Fruit fly (Drosophila melanogaster) whole organism, embryonic: Measurements from ENCODE around the gene msps.

ENCODE experiments used
- Aef1 ChIP-seq: fragments of 200-800 bp; sonication (Bioruptor generic); IDR thresholded peaks from 3 replicates; pipeline ENCODE4 v1.3.6; 2022; ENCODE audit warnings: missing biosample characterization, missing genetic modification characterization
- Blimp-1 ChIP-seq: fragments of 200-800 bp; sonication (Bioruptor generic); optimal IDR thresholded peaks from 3 replicates; lab custom pipeline; 2018; ENCODE audit warnings: missing biosample characterization, missing genetic modification characterization, mild to moderate bottlenecking, moderate library complexity, missing genetic modification reagents
- CG11504 ChIP-seq: fragments of 200-800 bp; sonication (Bioruptor generic); optimal IDR thresholded peaks from 3 replicates; lab custom pipeline; 2019; ENCODE audit warnings: missing biosample characterization, mild to moderate bottlenecking, missing genetic modification characterization, moderate library complexity
- CG11560 ChIP-seq: fragments of 200-800 bp; sonication (Bioruptor generic); IDR thresholded peaks from 3 replicates; pipeline ENCODE4 v1.3.6; 2022; ENCODE audit warnings: missing biosample characterization, missing genetic modification characterization
- CG12744 ChIP-seq: fragments of 200-800 bp; sonication (Bioruptor generic); optimal IDR thresholded peaks from 2 replicates; lab custom pipeline; 2016; ENCODE audit warnings: missing biosample characterization, missing genetic modification characterization
- CG14710 ChIP-seq: fragments of 200-800 bp; sonication (Bioruptor generic); optimal IDR thresholded peaks from 3 replicates; lab custom pipeline; 2019; ENCODE audit warnings: missing biosample characterization, mild to moderate bottlenecking, missing genetic modification characterization, moderate library complexity
- CG14965 ChIP-seq: fragments of 200-800 bp; sonication (Bioruptor generic); optimal IDR thresholded peaks from 2 replicates; lab custom pipeline; 2016; ENCODE audit warnings: missing biosample characterization, missing genetic modification characterization, borderline replicate concordance
- CG15696 ChIP-seq: fragments of 200-800 bp; sonication (Bioruptor generic); optimal IDR thresholded peaks from 2 replicates; lab custom pipeline; 2019; ENCODE audit warnings: missing biosample characterization, mild to moderate bottlenecking, missing genetic modification characterization, moderate library complexity
- CG17328 ChIP-seq: fragments of 200-800 bp; sonication (Bioruptor generic); IDR thresholded peaks from 2 replicates; pipeline ENCODE4 v1.3.6; 2022; ENCODE audit warnings: missing biosample characterization, missing genetic modification characterization
- CG18011 ChIP-seq: fragments of 200-800 bp; sonication (Bioruptor generic); optimal IDR thresholded peaks from 2 replicates; lab custom pipeline; 2017; ENCODE audit warnings: missing biosample characterization, missing genetic modification characterization, mild to moderate bottlenecking, moderate library complexity, missing genotype
- CG2199 ChIP-seq: fragments of 200-800 bp; sonication (Bioruptor generic); IDR thresholded peaks from 3 replicates; pipeline ENCODE4 v1.3.6; 2022; ENCODE audit warnings: missing biosample characterization, missing genetic modification characterization
- CG30403 ChIP-seq: fragments of 200-800 bp; sonication (Bioruptor generic); optimal IDR thresholded peaks from 3 replicates; lab custom pipeline; 2016; ENCODE audit warnings: missing biosample characterization, missing genetic modification characterization
- CG31365 ChIP-seq: fragments of 200-800 bp; sonication (Bioruptor generic); optimal IDR thresholded peaks from 2 replicates; lab custom pipeline; 2018; ENCODE audit warnings: missing biosample characterization, mild to moderate bottlenecking, missing genetic modification characterization
- CG31441 ChIP-seq: fragments of 200-800 bp; sonication (Bioruptor generic); IDR thresholded peaks from 2 replicates; pipeline ENCODE4 v1.3.6; 2022; ENCODE audit warnings: missing biosample characterization, missing genetic modification characterization
- CG32532 ChIP-seq: fragments of 200-800 bp; sonication (Bioruptor generic); IDR thresholded peaks from 2 replicates; pipeline ENCODE4 v1.3.6; 2022; ENCODE audit warnings: missing biosample characterization, missing genetic modification characterization
- CG3995 ChIP-seq: fragments of 200-800 bp; sonication (Bioruptor generic); optimal IDR thresholded peaks from 3 replicates; lab custom pipeline; 2016; ENCODE audit warnings: missing biosample characterization, missing genetic modification characterization
- CG4424 ChIP-seq: fragments of 200-800 bp; sonication (Bioruptor generic); optimal IDR thresholded peaks from 3 replicates; lab custom pipeline; 2016; ENCODE audit warnings: missing biosample characterization, missing genetic modification characterization
- CG4617 ChIP-seq: fragments of 200-800 bp; sonication (Bioruptor generic); optimal IDR thresholded peaks from 3 replicates; lab custom pipeline; 2016; ENCODE audit warnings: missing biosample characterization, missing genetic modification characterization, borderline replicate concordance
- CG4707 ChIP-seq: fragments of 200-800 bp; sonication (Bioruptor generic); optimal IDR thresholded peaks from 2 replicates; lab custom pipeline; 2018; ENCODE audit warnings: missing biosample characterization, mild to moderate bottlenecking, missing genetic modification characterization, moderate library complexity
- CG4854 ChIP-seq: fragments of 200-800 bp; sonication (Bioruptor generic); optimal IDR thresholded peaks from 2 replicates; lab custom pipeline; 2016; ENCODE audit warnings: missing biosample characterization, missing genetic modification characterization, inconsistent platforms
- CG6683 ChIP-seq: fragments of 200-800 bp; sonication (Bioruptor generic); optimal IDR thresholded peaks from 2 replicates; lab custom pipeline; 2017; ENCODE audit warnings: missing biosample characterization, mild to moderate bottlenecking, missing genetic modification characterization, missing genetic modification reagents
- CG7963 ChIP-seq: fragments of 200-800 bp; sonication (Bioruptor generic); IDR thresholded peaks from 3 replicates; pipeline ENCODE4 v1.3.6; 2022; ENCODE audit warnings: missing biosample characterization, missing genetic modification characterization; ENCODE audit not compliant: partially characterized antibody
- CG8089 ChIP-seq: fragments of 200-800 bp; sonication (Bioruptor generic); optimal IDR thresholded peaks from 3 replicates; lab custom pipeline; 2016; ENCODE audit warnings: missing biosample characterization, missing genetic modification characterization
- CG8388 ChIP-seq: fragments of 200-800 bp; sonication (Bioruptor generic); optimal IDR thresholded peaks from 2 replicates; lab custom pipeline; 2019; ENCODE audit warnings: missing biosample characterization, mild to moderate bottlenecking, missing genetic modification characterization, moderate library complexity
- CG8765 ChIP-seq: fragments of 200-800 bp; sonication (Bioruptor generic); IDR thresholded peaks from 2 replicates; pipeline ENCODE4 v1.3.6; 2022; ENCODE audit warnings: missing biosample characterization, missing genetic modification characterization
- CG9817 ChIP-seq: fragments of 200-800 bp; sonication (Bioruptor generic); optimal IDR thresholded peaks from 2 replicates; lab custom pipeline; 2018; ENCODE audit warnings: missing biosample characterization, mild to moderate bottlenecking, missing genetic modification characterization, moderate library complexity
- CTCF ChIP-seq: fragments of 200-800 bp; sonication (Bioruptor generic); optimal IDR thresholded peaks from 2 replicates; lab custom pipeline; 2017; ENCODE audit warnings: missing biosample characterization, mild to moderate bottlenecking, missing genetic modification characterization, moderate library complexity
- Ets97D ChIP-seq: fragments of 200-800 bp; sonication (Bioruptor generic); optimal IDR thresholded peaks from 3 replicates; lab custom pipeline; 2016; ENCODE audit warnings: missing biosample characterization, missing genetic modification characterization
- GATAe ChIP-seq: fragments of 200-800 bp; sonication (Bioruptor generic); conservative IDR thresholded peaks from 2 replicates; pipeline ENCODE4 v1.3.6; 2022; ENCODE audit warnings: missing biosample characterization, missing genetic modification characterization
- HLH4C ChIP-seq: fragments of 200-800 bp; sonication (Bioruptor generic); IDR thresholded peaks from 3 replicates; pipeline ENCODE4 v1.3.6; 2022; ENCODE audit warnings: missing biosample characterization, missing genetic modification characterization; ENCODE audit not compliant: partially characterized antibody
- Hr78 ChIP-seq, 2 experiments: fragments of 200-800 bp in 1 of 2; fragments of >200 bp in 1 of 2; sonication (Bioruptor generic) in 1 of 2; optimal IDR thresholded peaks; 2 replicates each; lab custom pipeline; 2017 to 2019; ENCODE audit warnings: missing biosample characterization in 2 of 2, missing genetic modification characterization in 2 of 2, mild to moderate bottlenecking in 1 of 2, moderate library complexity in 1 of 2
- NfI ChIP-seq: fragments of 200-800 bp; sonication (Bioruptor generic); optimal IDR thresholded peaks from 3 replicates; lab custom pipeline; 2018; ENCODE audit warnings: missing biosample characterization, mild to moderate bottlenecking, missing genetic modification characterization, moderate library complexity
- Rx ChIP-seq: fragments of 200-800 bp; sonication (Bioruptor generic); IDR thresholded peaks from 2 replicates; pipeline ENCODE4 v1.3.6; 2022; ENCODE audit warnings: missing biosample characterization, missing genetic modification characterization
- Six4 ChIP-seq: fragments of 200-800 bp; sonication (Bioruptor generic); optimal IDR thresholded peaks from 2 replicates; lab custom pipeline; 2016; ENCODE audit warnings: missing biosample characterization, missing genetic modification characterization
- ase ChIP-seq: fragments of 200-800 bp; sonication (Bioruptor generic); IDR thresholded peaks from 3 replicates; pipeline ENCODE4 v1.3.6; 2022; ENCODE audit warnings: missing biosample characterization, missing genetic modification characterization
- ato ChIP-seq: fragments of 200-800 bp; sonication (Bioruptor generic); IDR thresholded peaks from 2 replicates; pipeline ENCODE4 v1.3.6; 2022; ENCODE audit warnings: missing biosample characterization, missing genetic modification characterization; ENCODE audit not compliant: partially characterized antibody
- bab2 ChIP-seq: fragments of 200-800 bp; sonication (Bioruptor generic); optimal IDR thresholded peaks from 2 replicates; lab custom pipeline; 2016; ENCODE audit warnings: missing biosample characterization, missing genetic modification characterization
- cwo ChIP-seq: fragments of 200-800 bp; sonication (Bioruptor generic); optimal IDR thresholded peaks from 3 replicates; lab custom pipeline; 2017; ENCODE audit warnings: missing biosample characterization, missing genetic modification characterization, mild to moderate bottlenecking, moderate library complexity, missing genetic modification reagents
- dm ChIP-seq: fragments of 200-800 bp; sonication (Bioruptor generic); optimal IDR thresholded peaks from 3 replicates; lab custom pipeline; 2016; ENCODE audit warnings: missing biosample characterization, missing genetic modification characterization
- eve ChIP-seq, 2 experiments: fragments of >200 bp; optimal IDR thresholded peaks; 2 replicates each; lab custom pipeline; 2017; ENCODE audit warnings: missing biosample characterization in 2 of 2, missing genetic modification characterization in 2 of 2
- ewg ChIP-seq: fragments of 200-800 bp; sonication (Bioruptor generic); optimal IDR thresholded peaks from 3 replicates; lab custom pipeline; 2017; ENCODE audit warnings: mild to moderate bottlenecking, missing biosample characterization, missing genetic modification reagents, missing genetic modification characterization
- fd3F ChIP-seq: fragments of 200-800 bp; sonication (Bioruptor generic); optimal IDR thresholded peaks from 2 replicates; lab custom pipeline; 2018; ENCODE audit warnings: missing biosample characterization, mild to moderate bottlenecking, missing genetic modification characterization, moderate library complexity
- grn ChIP-seq: fragments of 200-800 bp; sonication (Bioruptor generic); optimal IDR thresholded peaks from 3 replicates; lab custom pipeline; 2017; ENCODE audit warnings: missing biosample characterization, missing genetic modification characterization
- pita ChIP-seq: fragments of 200-800 bp; sonication (Bioruptor generic); optimal IDR thresholded peaks from 2 replicates; lab custom pipeline; 2017; ENCODE audit warnings: missing biosample characterization, mild to moderate bottlenecking, missing genetic modification characterization
- sens ChIP-seq: fragments of 200-800 bp; sonication (Bioruptor generic); peaks from one replicate; lab custom pipeline; 2016; ENCODE audit warnings: missing biosample characterization, missing genetic modification characterization
- stwl ChIP-seq: fragments of 200-800 bp; sonication (Bioruptor generic); optimal IDR thresholded peaks from 3 replicates; lab custom pipeline; 2018; ENCODE audit warnings: missing biosample characterization, mild to moderate bottlenecking, missing genetic modification characterization, moderate library complexity
- unc-4 ChIP-seq: fragments of 200-800 bp; sonication (Bioruptor generic); IDR thresholded peaks from 2 replicates; pipeline ENCODE4 v1.3.6; 2022; ENCODE audit warnings: missing biosample characterization, missing genetic modification characterization; ENCODE audit not compliant: partially characterized antibody
- unpg ChIP-seq: fragments of 200-800 bp; sonication (Bioruptor generic); optimal IDR thresholded peaks from 3 replicates; lab custom pipeline; 2018; ENCODE audit warnings: missing biosample characterization, mild to moderate bottlenecking, missing genetic modification characterization, moderate library complexity

The msps gene

dm6 chr3R:16042900-16043548 lies 7.6 kb upstream of the msps start, which contains the start of gene Jhbp4:
Gene Jhbp4, plus strand, starts transcription at chr3R:16043498.
- TF ChIP-seq CG18011 (GFP tag; lab: Kevin White, UChicago) = peak; percentile 78
- no peak for TF ChIP-seq eve (GFP tag; optimal IDR thresholded peaks at IDR 0.05; lab: Kevin White, UChicago)
- TF ChIP-seq CG2199 = peak; percentile 88; the same call in 2 of the 3 replicates
- TF ChIP-seq CG4424 (GFP tag; lab: Kevin White, UChicago) = no peak
- peak; percentile 7 for TF ChIP-seq CG11504 (tag; lab: Kevin White, UChicago)
- no peak for TF ChIP-seq CG31441
- TF ChIP-seq Blimp-1 (GFP tag; lab: Kevin White, UChicago) = peak; percentile 22
- TF ChIP-seq CG15696 (tag; lab: Kevin White, UChicago) = no peak
- TF ChIP-seq Hr78 (GFP tag; optimal IDR thresholded peaks at IDR 0.05; lab: Kevin White, UChicago) = no peak
- no peak for TF ChIP-seq CG4707
- TF ChIP-seq CG8388 (GFP tag; lab: Kevin White, UChicago) = no peak
- peak; percentile 76 for TF ChIP-seq CTCF (GFP tag; lab: Kevin White, UChicago)
- TF ChIP-seq dm (GFP tag; lab: Kevin White, UChicago) = no peak
- peak; percentile 11 for TF ChIP-seq stwl (tag; lab: Kevin White, UChicago)
- TF ChIP-seq CG31365 (tag; lab: Kevin White, UChicago) = no peak
- TF ChIP-seq ato (GFP tag; lab: Robert Waterston, UW) = no peak
- TF ChIP-seq CG32532 (GFP tag; lab: Robert Waterston, UW) = no peak
- TF ChIP-seq grn (GFP tag; lab: Kevin White, UChicago) = no peak
- TF ChIP-seq CG3995 (GFP tag; lab: Kevin White, UChicago) = peak; percentile 71
- no peak for TF ChIP-seq CG17328 (GFP tag; lab: Robert Waterston, UW)
- peak; percentile 73 for TF ChIP-seq sens

- no peak for TF ChIP-seq unpg
- TF ChIP-seq ase (GFP tag; lab: Robert Waterston, UW) = no peak
- no peak for TF ChIP-seq fd3F
- no peak for TF ChIP-seq CG17328 (GFP tag; lab: Robert Waterston, UW)
- no peak for TF ChIP-seq CG30403 (GFP tag; lab: Kevin White, UChicago)
- no peak for TF ChIP-seq NfI (GFP tag; lab: Kevin White, UChicago)
- no peak for TF ChIP-seq CG4854 (GFP tag; lab: Kevin White, UChicago)
- no peak for TF ChIP-seq CG14965
- no peak for TF ChIP-seq GATAe (GFP tag; lab: Robert Waterston, UW)
- no peak for TF ChIP-seq Rx (GFP tag; lab: Robert Waterston, UW)
- TF ChIP-seq cwo (GFP tag; lab: Kevin White, UChicago) = no peak
- no peak for TF ChIP-seq CG9817 (tag; lab: Kevin White, UChicago)
- TF ChIP-seq Aef1 (GFP tag; lab: Robert Waterston, UW) = no peak
- no peak for TF ChIP-seq CG12744 (GFP tag; lab: Kevin White, UChicago)
- TF ChIP-seq bab2 (GFP tag; lab: Kevin White, UChicago) = no peak
Measured at dm6 chr3R:16046030-16046429, 4.6 kb upstream of the msps start, which contains the start of gene Jhbp5. Gene Jhbp5, minus strand, starts transcription at chr3R:16046130.

- TF ChIP-seq ewg (GFP tag; lab: Kevin White, UChicago) (no peak), pita (no peak), CG8089 (GFP tag; lab: Kevin White, UChicago) (no peak), Six4 (GFP tag; lab: Kevin White, UChicago) (no peak), Ets97D (GFP tag; lab: Kevin White, UChicago) (peak; percentile 43), unc-4 (GFP tag; lab: Robert Waterston, UW) (peak; percentile 80), CG6683 (GFP tag; lab: Kevin White, UChicago) (no peak), CG14710 (tag; lab: Kevin White, UChicago) (peak; percentile 75), CG8765 (peak; percentile 7; the same call in 1 of the 2 replicates), CG4617 (GFP tag; lab: Kevin White, UChicago) (peak; percentile 85), CG11560 (tag; lab: Robert Waterston, UW) (peak; percentile 95), HLH4C (GFP tag; lab: Robert Waterston, UW) (peak; percentile 85), CG7963 (GFP tag; lab: Robert Waterston, UW) (peak; percentile 73)
Measured at dm6 chr3R:16049369-16049768, 1.2 kb upstream of the msps start, which contains the start of the genes IKKbeta and CG5013. Gene IKKbeta, minus strand, starts transcription at chr3R:16049421. Gene CG5013, plus strand, starts transcription at chr3R:16049670.
